Fruit fly (Drosophila melanogaster) whole organism, embryonic: ENCODE measurements around the gene Tfb4.

Experiments used
- CG10543 ChIP-seq: fragments of 200-800 bp; sonication (Bioruptor generic); optimal IDR thresholded peaks from 3 replicates; lab custom pipeline; 2017; ENCODE audit warnings: missing biosample characterization, mild to moderate bottlenecking, missing genetic modification characterization, moderate library complexity
- CG11085 ChIP-seq: fragments of 200-800 bp; sonication (Bioruptor generic); IDR thresholded peaks from 2 replicates; pipeline ENCODE4 v1.3.6; 2022; ENCODE audit warnings: missing biosample characterization, missing genetic modification characterization
- CG11504 ChIP-seq: fragments of 200-800 bp; sonication (Bioruptor generic); optimal IDR thresholded peaks from 3 replicates; lab custom pipeline; 2019; ENCODE audit warnings: missing biosample characterization, mild to moderate bottlenecking, missing genetic modification characterization, moderate library complexity
- CG11560 ChIP-seq: fragments of 200-800 bp; sonication (Bioruptor generic); IDR thresholded peaks from 3 replicates; pipeline ENCODE4 v1.3.6; 2022; ENCODE audit warnings: missing biosample characterization, missing genetic modification characterization
- CG12299 ChIP-seq: fragments of 200-800 bp; sonication (Bioruptor generic); optimal IDR thresholded peaks from 2 replicates; lab custom pipeline; 2018; ENCODE audit warnings: missing biosample characterization, mild to moderate bottlenecking, missing genetic modification characterization
- CG13123 ChIP-seq: fragments of 200-800 bp; sonication (Bioruptor generic); optimal IDR thresholded peaks from 2 replicates; lab custom pipeline; 2016; ENCODE audit warnings: missing biosample characterization, missing genetic modification characterization
- CG1529 ChIP-seq: fragments of 200-800 bp; sonication (Bioruptor generic); optimal IDR thresholded peaks from 3 replicates; lab custom pipeline; 2018; ENCODE audit warnings: missing biosample characterization, missing genetic modification characterization
- CG1832 ChIP-seq: fragments of 200-800 bp; sonication (Bioruptor generic); optimal IDR thresholded peaks from 2 replicates; lab custom pipeline; 2017; ENCODE audit warnings: missing biosample characterization, mild to moderate bottlenecking, missing genetic modification characterization, inconsistent platforms
- CG2120 ChIP-seq: fragments of 200-800 bp; sonication (Bioruptor generic); optimal IDR thresholded peaks from 3 replicates; lab custom pipeline; 2016; ENCODE audit warnings: missing biosample characterization, missing genetic modification characterization
- CG2129 ChIP-seq: fragments of 200-800 bp; sonication (Bioruptor generic); IDR thresholded peaks from 2 replicates; pipeline ENCODE4 v1.3.6; 2022; ENCODE audit warnings: missing biosample characterization, missing genetic modification characterization; ENCODE audit not compliant: partially characterized antibody
- CG30403 ChIP-seq: fragments of 200-800 bp; sonication (Bioruptor generic); optimal IDR thresholded peaks from 3 replicates; lab custom pipeline; 2016; ENCODE audit warnings: missing biosample characterization, missing genetic modification characterization
- CG6654 ChIP-seq: fragments of 200-800 bp; sonication (Bioruptor generic); optimal IDR thresholded peaks from 2 replicates; lab custom pipeline; 2017; ENCODE audit warnings: missing biosample characterization, mild to moderate bottlenecking, missing genetic modification characterization
- CG7271 ChIP-seq: fragments of 200-800 bp; sonication (Bioruptor generic); optimal IDR thresholded peaks from 2 replicates; lab custom pipeline; 2018; ENCODE audit warnings: missing biosample characterization, mild to moderate bottlenecking, missing genetic modification characterization, moderate library complexity
- CG7786 ChIP-seq: fragments of 200-800 bp; sonication (Bioruptor generic); optimal IDR thresholded peaks from 2 replicates; lab custom pipeline; 2016; ENCODE audit warnings: missing biosample characterization, missing genetic modification characterization
- CG7928 ChIP-seq: fragments of 200-800 bp; sonication (Bioruptor generic); optimal IDR thresholded peaks from 2 replicates; lab custom pipeline; 2017; ENCODE audit warnings: missing biosample characterization, mild to moderate bottlenecking, missing genetic modification characterization
- CG8944 ChIP-seq: fragments of 200-800 bp; sonication (Bioruptor generic); optimal IDR thresholded peaks from 3 replicates; lab custom pipeline; 2016; ENCODE audit warnings: missing biosample characterization, missing genetic modification characterization
- D19A ChIP-seq: fragments of 200-800 bp; optimal IDR thresholded peaks from 3 replicates; lab custom pipeline; 2019; ENCODE audit warnings: missing biosample characterization, mild to moderate bottlenecking, missing genetic modification characterization, moderate library complexity
- Dfd ChIP-seq, 2 experiments: fragments of >200 bp; optimal IDR thresholded peaks; 2 replicates each; lab custom pipeline; 2017; ENCODE audit warnings: missing biosample characterization in 2 of 2, missing genetic modification characterization in 2 of 2
- Dll ChIP-seq: fragments of 200-800 bp; sonication (Bioruptor generic); IDR thresholded peaks from 4 replicates; pipeline ENCODE4 v1.3.6; 2022; ENCODE audit warnings: missing biosample characterization, missing genetic modification characterization; ENCODE audit not compliant: partially characterized antibody
- Dref ChIP-seq: fragments of 200-800 bp; sonication (Bioruptor generic); IDR thresholded peaks from 2 replicates; pipeline ENCODE4 v1.3.6; 2022; ENCODE audit warnings: missing biosample characterization, missing genetic modification characterization
- E2f2 ChIP-seq: fragments of 200-800 bp; sonication (Bioruptor generic); IDR thresholded peaks from 2 replicates; pipeline ENCODE4 v1.3.6; 2022; ENCODE audit warnings: missing biosample characterization, missing genetic modification characterization
- HLH3B ChIP-seq: fragments of 200-800 bp; sonication (Bioruptor generic); IDR thresholded peaks from 2 replicates; pipeline ENCODE4 v1.3.6; 2022; ENCODE audit warnings: missing biosample characterization, missing genetic modification characterization
- HLHmδ ChIP-seq: fragments of 200-800 bp; sonication (Bioruptor generic); optimal IDR thresholded peaks from 2 replicates; lab custom pipeline; 2018; ENCODE audit warnings: missing biosample characterization, mild to moderate bottlenecking, missing genetic modification characterization, moderate library complexity
- Hand ChIP-seq: fragments of 200-800 bp; sonication (Bioruptor generic); optimal IDR thresholded peaks from 2 replicates; lab custom pipeline; 2017; ENCODE audit warnings: mild to moderate bottlenecking, missing biosample characterization, missing genetic modification reagents, missing genetic modification characterization
- HmgZ ChIP-seq: fragments of 200-800 bp; sonication (Bioruptor generic); optimal IDR thresholded peaks from 2 replicates; lab custom pipeline; 2018; ENCODE audit warnings: missing biosample characterization, mild to moderate bottlenecking, missing genetic modification characterization
- Hmx ChIP-seq: fragments of 200-800 bp; sonication (Bioruptor generic); optimal IDR thresholded peaks from 2 replicates; lab custom pipeline; 2016; ENCODE audit warnings: missing biosample characterization, missing genetic modification characterization
- Kr ChIP-seq: fragments of 200-800 bp; sonication (Bioruptor generic); optimal IDR thresholded peaks from 2 replicates; lab custom pipeline; 2017; ENCODE audit warnings: missing biosample characterization, mild to moderate bottlenecking, missing genetic modification characterization
- Lhr ChIP-seq: fragments of 200-800 bp; sonication (Bioruptor generic); optimal IDR thresholded peaks from 3 replicates; lab custom pipeline; 2017; ENCODE audit warnings: mild to moderate bottlenecking, missing biosample characterization, missing genetic modification reagents, missing genetic modification characterization
- Nf-YC ChIP-seq: fragments of 200-800 bp; optimal IDR thresholded peaks from 3 replicates; lab custom pipeline; 2019; ENCODE audit warnings: missing biosample characterization, mild to moderate bottlenecking, missing genetic modification characterization, moderate library complexity
- Oli ChIP-seq: fragments of 200-800 bp; sonication (Bioruptor generic); optimal IDR thresholded peaks from 2 replicates; lab custom pipeline; 2018; ENCODE audit warnings: missing biosample characterization, mild to moderate bottlenecking, missing genetic modification characterization, moderate library complexity
- Rx ChIP-seq: fragments of 200-800 bp; sonication (Bioruptor generic); IDR thresholded peaks from 2 replicates; pipeline ENCODE4 v1.3.6; 2022; ENCODE audit warnings: missing biosample characterization, missing genetic modification characterization
- Sox100B ChIP-seq: fragments of 200-800 bp; sonication (Bioruptor generic); optimal IDR thresholded peaks from 3 replicates; lab custom pipeline; 2018; ENCODE audit warnings: missing biosample characterization, mild to moderate bottlenecking, missing genetic modification characterization
- Spps ChIP-seq: fragments of 200-800 bp; sonication (Bioruptor generic); optimal IDR thresholded peaks from 2 replicates; lab custom pipeline; 2018; ENCODE audit warnings: missing biosample characterization, mild to moderate bottlenecking, missing genetic modification characterization
- Vsx1 ChIP-seq: fragments of 200-800 bp; sonication (Bioruptor generic); optimal IDR thresholded peaks from 2 replicates; lab custom pipeline; 2017; ENCODE audit warnings: missing biosample characterization, mild to moderate bottlenecking, missing genetic modification characterization, missing genetic modification reagents
- ase ChIP-seq: fragments of 200-800 bp; sonication (Bioruptor generic); IDR thresholded peaks from 3 replicates; pipeline ENCODE4 v1.3.6; 2022; ENCODE audit warnings: missing biosample characterization, missing genetic modification characterization
- corto ChIP-seq: fragments of 200-800 bp; sonication (Bioruptor generic); optimal IDR thresholded peaks from 2 replicates; lab custom pipeline; 2016; ENCODE audit warnings: missing biosample characterization, mild to moderate bottlenecking, missing genetic modification characterization, moderate library complexity
- fu2 ChIP-seq: fragments of 200-800 bp; sonication (Bioruptor generic); optimal IDR thresholded peaks from 2 replicates; lab custom pipeline; 2016; ENCODE audit warnings: missing biosample characterization, missing genetic modification characterization
- gro ChIP-seq: fragments of 200-800 bp; sonication (Bioruptor generic); optimal IDR thresholded peaks from 2 replicates; lab custom pipeline; 2016; ENCODE audit warnings: missing biosample characterization, missing genetic modification characterization
- hth ChIP-seq: fragments of >200 bp; optimal IDR thresholded peaks from 2 replicates; lab custom pipeline; 2017; ENCODE audit warnings: inconsistent platforms
- kah ChIP-seq: fragments of 200-800 bp; sonication (Bioruptor generic); optimal IDR thresholded peaks from 2 replicates; lab custom pipeline; 2018; ENCODE audit warnings: missing biosample characterization, mild to moderate bottlenecking, missing genetic modification characterization
- ken ChIP-seq: fragments of 200-800 bp; sonication (Bioruptor generic); IDR thresholded peaks from 3 replicates; pipeline ENCODE4 v1.3.6; 2022; ENCODE audit warnings: missing biosample characterization, missing genetic modification characterization
- lmd ChIP-seq: fragments of 200-800 bp; sonication (Bioruptor generic); IDR thresholded peaks from 2 replicates; pipeline ENCODE4 v1.3.6; 2022; ENCODE audit warnings: missing biosample characterization, missing genetic modification characterization
- phol ChIP-seq: fragments of 200-800 bp; sonication (Bioruptor generic); optimal IDR thresholded peaks from 3 replicates; lab custom pipeline; 2018; ENCODE audit warnings: missing biosample characterization, mild to moderate bottlenecking, missing genetic modification characterization, moderate library complexity
- pnt ChIP-seq: fragments of 200-800 bp; sonication (Bioruptor generic); optimal IDR thresholded peaks from 3 replicates; lab custom pipeline; 2016; ENCODE audit warnings: missing biosample characterization, missing genetic modification characterization
- prd ChIP-seq, 3 experiments: fragments of >200 bp in 2 of 3; fragments of 200-800 bp in 1 of 3; sonication (Bioruptor generic) in 1 of 3; optimal IDR thresholded peaks in 2 of 3; IDR thresholded peaks in 1 of 3; 2 replicates in 2 of 3; 3 replicates in 1 of 3; pipeline versions ENCODE4 v1.3.6 to Lab custom; 2017 to 2022; ENCODE audit warnings: missing biosample characterization in 1 of 3, missing genetic modification characterization in 1 of 3
- slp2 ChIP-seq: fragments of 200-800 bp; sonication (Bioruptor generic); optimal IDR thresholded peaks from 2 replicates; lab custom pipeline; 2016; ENCODE audit warnings: missing biosample characterization, missing genetic modification characterization
- sob ChIP-seq: fragments of 200-800 bp; sonication (Bioruptor generic); IDR thresholded peaks from 2 replicates; pipeline ENCODE4 v1.3.6; 2022; ENCODE audit warnings: missing biosample characterization, missing genetic modification characterization
- tap ChIP-seq: fragments of 200-800 bp; optimal IDR thresholded peaks from 3 replicates; lab custom pipeline; 2019; ENCODE audit warnings: missing biosample characterization, mild to moderate bottlenecking, missing genetic modification characterization, moderate library complexity
- tna ChIP-seq: fragments of 200-800 bp; sonication (Bioruptor generic); IDR thresholded peaks from 2 replicates; pipeline ENCODE4 v1.3.6; 2022; ENCODE audit warnings: missing biosample characterization, missing genetic modification characterization; ENCODE audit not compliant: partially characterized antibody
- toy ChIP-seq: fragments of 200-800 bp; sonication (Bioruptor generic); IDR thresholded peaks from 2 replicates; pipeline ENCODE4 v1.3.6; 2022; ENCODE audit warnings: missing biosample characterization, missing genetic modification characterization
- tx ChIP-seq: fragments of 200-800 bp; sonication (Bioruptor generic); optimal IDR thresholded peaks from 2 replicates; lab custom pipeline; 2016; ENCODE audit warnings: missing biosample characterization, missing genetic modification characterization

Gene Tfb4

dm6 chr2L:1172704-1173107, 22.2 kb upstream of the Tfb4 start, which contains the start of the genes Charon and CG4887 (continued):
- TF ChIP-seq HmgZ (peak; percentile 89), slp2 (GFP tag; lab: Kevin White, UChicago) (peak; percentile 75), HLHmδ (GFP tag; lab: Kevin White, UChicago) (no peak), lmd (GFP tag; lab: Robert Waterston, UW) (peak; percentile 84), CG7271 (tag; lab: Kevin White, UChicago) (peak; percentile 35), kah (peak; percentile 54), toy (GFP tag; lab: Robert Waterston, UW) (peak; percentile 21; the same call in 1 of the 2 replicates), CG6654 (GFP tag; lab: Kevin White, UChicago) (peak; percentile 16), E2f2 (GFP tag; lab: Robert Waterston, UW) (peak; percentile 65; the same call in 1 of the 2 replicates), CG7928 (GFP tag; lab: Kevin White, UChicago) (peak; percentile 53), CG10543 (GFP tag; lab: Kevin White, UChicago) (peak; percentile 88), phol (peak; percentile 89), sob (peak; percentile 89), CG8944 (GFP tag; lab: Kevin White, UChicago) (peak; percentile 85), CG11560 (tag; lab: Robert Waterston, UW) (peak; percentile 74; the same call in 2 of the 3 replicates), Dref (GFP tag; lab: Robert Waterston, UW) (peak; percentile 55), tx (GFP tag; lab: Kevin White, UChicago) (peak; percentile 79), tna (GFP tag; lab: Robert Waterston, UW) (no peak), Nf-YC (tag; lab: Kevin White, UChicago) (no peak), CG1832 (GFP tag; lab: Kevin White, UChicago) (no peak), HLH3B (GFP tag; lab: Robert Waterston, UW) (peak; percentile 64), Vsx1 (GFP tag; lab: Kevin White, UChicago) (no peak), CG11504 (tag; lab: Kevin White, UChicago) (no peak), CG1529 (no peak), Rx (GFP tag; lab: Robert Waterston, UW) (peak; percentile 61), fu2 (GFP tag; lab: Kevin White, UChicago) (peak; percentile 87), pnt (peak; percentile 80), Sox100B (GFP tag; lab: Kevin White, UChicago) (no peak), CG30403 (GFP tag; lab: Kevin White, UChicago) (peak; percentile 92), Dfd (GFP tag; optimal IDR thresholded peaks at IDR 0.05; lab: Kevin White, UChicago) (no peak), CG11085 (GFP tag; lab: Robert Waterston, UW) (peak; percentile 74), CG12299 (peak; percentile 71), Dll (peak; percentile 85), ase (GFP tag; lab: Robert Waterston, UW) (peak; percentile 74), Spps (tag; lab: Kevin White, UChicago) (peak; percentile 53), CG2129 (GFP tag; lab: Robert Waterston, UW) (peak; percentile 41; the same call in 1 of the 2 replicates), Lhr (peak; percentile 67), prd (optimal IDR thresholded peaks at IDR 0.05; lab: Kevin White, UChicago) (no peak), prd (GFP tag; IDR thresholded peaks at IDR 0.05; lab: Robert Waterston, UW) (peak; percentile 89), Hand (GFP tag; lab: Kevin White, UChicago) (peak; percentile 37), Kr (no peak), corto (GFP tag; lab: Kevin White, UChicago) (no peak), gro (GFP tag; lab: Kevin White, UChicago) (peak; percentile 83), CG7786 (GFP tag; lab: Kevin White, UChicago) (peak; percentile 88), CG2120 (peak; percentile 94), tap (tag; lab: Kevin White, UChicago) (no peak), CG13123 (GFP tag; lab: Kevin White, UChicago) (peak; percentile 70), hth (no peak), ken (GFP tag; lab: Robert Waterston, UW) (peak; percentile 77), Hmx (peak; percentile 53), D19A (tag; lab: Kevin White, UChicago) (no peak), Oli (tag; lab: Kevin White, UChicago) (no peak)
